Worm (Caenorhabditis elegans) whole organism, L2 larva: ENCODE measurements around the gene C03A7.13.

ENCODE experiments used
- alr-1 ChIP-seq: fragments of 150-350 bp; optimal IDR thresholded peaks from 2 replicates; lab custom pipeline; 2014; ENCODE audit warnings: missing biosample characterization, missing genetic modification characterization
- ama-1 ChIP-seq: fragments of 150-350 bp; optimal IDR thresholded peaks from 2 replicates; lab custom pipeline; 2018; ENCODE audit warnings: inconsistent platforms
- ceh-16 ChIP-seq: fragments of 150-350 bp; optimal IDR thresholded peaks from 2 replicates; lab custom pipeline; 2014; ENCODE audit warnings: missing biosample characterization, missing genetic modification characterization
- egl-27 ChIP-seq: sonication (generic microtip); optimal IDR thresholded peaks from 3 replicates; lab custom pipeline; 2017; ENCODE audit warnings: missing biosample characterization, missing genetic modification reagents, missing genetic modification characterization
- lin-13 ChIP-seq: fragments of 150-350 bp; optimal IDR thresholded peaks from 2 replicates; lab custom pipeline; 2014; ENCODE audit warnings: missing biosample characterization, missing genetic modification reagents, missing genetic modification characterization
- mab-5 ChIP-seq: fragments of 150-350 bp; optimal IDR thresholded peaks from 2 replicates; lab custom pipeline; 2014; ENCODE audit warnings: missing biosample characterization, missing genetic modification characterization
- mbf-1 ChIP-seq: sonication (generic microtip); optimal IDR thresholded peaks from 2 replicates; lab custom pipeline; 2017; ENCODE audit warnings: missing biosample characterization, missing genetic modification characterization
- nhr-23 ChIP-seq: fragments of 150-350 bp; optimal IDR thresholded peaks from 2 replicates; lab custom pipeline; 2014; ENCODE audit warnings: missing biosample characterization, missing genetic modification reagents, missing genetic modification characterization
- nhr-237 ChIP-seq: fragments of 150-350 bp; optimal IDR thresholded peaks from 2 replicates; lab custom pipeline; 2014; ENCODE audit warnings: missing biosample characterization, missing genetic modification characterization
- nhr-77 ChIP-seq: fragments of 150-350 bp; optimal IDR thresholded peaks from 2 replicates; lab custom pipeline; 2014; ENCODE audit warnings: missing biosample characterization, missing genetic modification characterization
- skn-1 ChIP-seq: sonication (generic microtip); optimal IDR thresholded peaks from 2 replicates; lab custom pipeline; 2017; ENCODE audit warnings: missing biosample characterization, missing genetic modification characterization
- unc-39 ChIP-seq: fragments of 150-350 bp; optimal IDR thresholded peaks from 2 replicates; lab custom pipeline; 2014; ENCODE audit warnings: missing biosample characterization, missing genetic modification characterization
- unc-62 ChIP-seq: fragments of 150-350 bp; optimal IDR thresholded peaks from 2 replicates; lab custom pipeline; 2014; ENCODE audit warnings: missing biosample characterization, missing genetic modification reagents, missing genetic modification characterization
- ztf-11 ChIP-seq: sonication (generic microtip); optimal IDR thresholded peaks from 2 replicates; lab custom pipeline; 2017; ENCODE audit warnings: missing biosample characterization, missing genetic modification characterization

- no peak for TF ChIP-seq egl-27 (tag; lab: Kevin White, UChicago)
- TF ChIP-seq mbf-1 (tag; lab: Kevin White, UChicago), result no peak
- no peak for TF ChIP-seq unc-62
- TF ChIP-seq alr-1, result no peak
- no peak for TF ChIP-seq skn-1 (tag; lab: Kevin White, UChicago)
- no peak for TF ChIP-seq nhr-77 (tag; lab: Kevin White, UChicago)
- no peak for TF ChIP-seq ztf-11 (tag; lab: Kevin White, UChicago)
- no peak for TF ChIP-seq lin-13 (GFP tag; lab: Kevin White, UChicago)
- no peak for TF ChIP-seq ceh-16 (tag; lab: Kevin White, UChicago)
- no peak for TF ChIP-seq mab-5
- TF ChIP-seq nhr-237 (tag; lab: Kevin White, UChicago), result no peak
- no peak for TF ChIP-seq nhr-23 (tag; lab: Kevin White, UChicago)
- no peak for TF ChIP-seq ama-1 (lab: Kevin White, UChicago)
- no peak for TF ChIP-seq unc-39
Measured at ce11 chrV:5223044-5223443, 30.7 kb upstream of the C03A7.13 start, which contains the start of gene Y49G5B.1.
